Fruit fly (Drosophila melanogaster) whole organism, embryonic: ENCODE measurements around the gene sti.

Experiments
- Asciz ChIP-seq: fragments of 200-800 bp; sonication (Bioruptor generic); optimal IDR thresholded peaks from 2 replicates; lab custom pipeline; 2017; ENCODE audit warnings: missing biosample characterization, mild to moderate bottlenecking, missing genetic modification characterization, missing genetic modification reagents
- Atf3 ChIP-seq: fragments of 200-800 bp; sonication (Bioruptor generic); optimal IDR thresholded peaks from 3 replicates; lab custom pipeline; 2016; ENCODE audit warnings: missing biosample characterization, missing genetic modification characterization
- B-H1 ChIP-seq: fragments of 200-800 bp; sonication (Bioruptor generic); IDR thresholded peaks from 3 replicates; pipeline ENCODE4 v1.3.6; 2022; ENCODE audit warnings: missing biosample characterization, missing genetic modification characterization
- BtbVII ChIP-seq: fragments of 200-800 bp; sonication (Bioruptor generic); optimal IDR thresholded peaks from 3 replicates; lab custom pipeline; 2017; ENCODE audit warnings: missing biosample characterization, mild to moderate bottlenecking, missing genetic modification characterization
- CG10462 ChIP-seq: fragments of 200-800 bp; sonication (Bioruptor generic); optimal IDR thresholded peaks from 2 replicates; lab custom pipeline; 2016; ENCODE audit warnings: missing biosample characterization, missing genetic modification characterization
- CG11085 ChIP-seq: fragments of 200-800 bp; sonication (Bioruptor generic); IDR thresholded peaks from 2 replicates; pipeline ENCODE4 v1.3.6; 2022; ENCODE audit warnings: missing biosample characterization, missing genetic modification characterization
- CG11504 ChIP-seq: fragments of 200-800 bp; sonication (Bioruptor generic); optimal IDR thresholded peaks from 3 replicates; lab custom pipeline; 2019; ENCODE audit warnings: missing biosample characterization, mild to moderate bottlenecking, missing genetic modification characterization, moderate library complexity
- CG12391 ChIP-seq: fragments of 200-800 bp; sonication (Bioruptor generic); optimal IDR thresholded peaks from 3 replicates; lab custom pipeline; 2018; ENCODE audit warnings: missing biosample characterization, mild to moderate bottlenecking, missing genetic modification characterization, moderate library complexity
- CG12659 ChIP-seq: fragments of 200-800 bp; sonication (Bioruptor generic); optimal IDR thresholded peaks from 3 replicates; lab custom pipeline; 2017; ENCODE audit warnings: mild to moderate bottlenecking, missing biosample characterization, missing genetic modification reagents, missing genetic modification characterization
- CG13287 ChIP-seq: fragments of 200-800 bp; sonication (Bioruptor generic); IDR thresholded peaks from 2 replicates; pipeline ENCODE4 v1.3.6; 2022; ENCODE audit warnings: missing biosample characterization, missing genetic modification characterization; ENCODE audit not compliant: partially characterized antibody
- CG13296 ChIP-seq: fragments of 200-800 bp; sonication (Bioruptor generic); optimal IDR thresholded peaks from 3 replicates; lab custom pipeline; 2018; ENCODE audit warnings: missing biosample characterization, mild to moderate bottlenecking, missing genetic modification characterization
- CG15073 ChIP-seq: fragments of 200-800 bp; sonication (Bioruptor generic); optimal IDR thresholded peaks from 2 replicates; lab custom pipeline; 2016; ENCODE audit warnings: missing biosample characterization, missing genetic modification characterization
- CG2199 ChIP-seq: fragments of 200-800 bp; sonication (Bioruptor generic); IDR thresholded peaks from 3 replicates; pipeline ENCODE4 v1.3.6; 2022; ENCODE audit warnings: missing biosample characterization, missing genetic modification characterization
- CG32532 ChIP-seq: fragments of 200-800 bp; sonication (Bioruptor generic); IDR thresholded peaks from 2 replicates; pipeline ENCODE4 v1.3.6; 2022; ENCODE audit warnings: missing biosample characterization, missing genetic modification characterization
- CG34376 ChIP-seq: fragments of 200-800 bp; sonication (Bioruptor generic); optimal IDR thresholded peaks from 2 replicates; lab custom pipeline; 2018; ENCODE audit warnings: missing biosample characterization, mild to moderate bottlenecking, missing genetic modification characterization
- CG3995 ChIP-seq: fragments of 200-800 bp; sonication (Bioruptor generic); optimal IDR thresholded peaks from 3 replicates; lab custom pipeline; 2016; ENCODE audit warnings: missing biosample characterization, missing genetic modification characterization
- CG6813 ChIP-seq: fragments of 200-800 bp; sonication (Bioruptor generic); optimal IDR thresholded peaks from 2 replicates; lab custom pipeline; 2017; ENCODE audit warnings: missing biosample characterization, missing genetic modification characterization, mild to moderate bottlenecking, moderate library complexity, missing genetic modification reagents
- CG6854 ChIP-seq: fragments of 200-800 bp; sonication (Bioruptor generic); optimal IDR thresholded peaks from 3 replicates; lab custom pipeline; 2017; ENCODE audit warnings: missing biosample characterization, mild to moderate bottlenecking, missing genetic modification characterization
- CG8290 ChIP-seq, 3 experiments: fragments of 200-800 bp; sonication (Bioruptor generic); optimal IDR thresholded peaks; 2 replicates each; lab custom pipeline; 2016 to 2019; ENCODE audit warnings: missing biosample characterization in 3 of 3, missing genetic modification characterization in 3 of 3, mild to moderate bottlenecking in 2 of 3, moderate library complexity in 1 of 3
- CG9437 ChIP-seq: fragments of 200-800 bp; sonication (Bioruptor generic); optimal IDR thresholded peaks from 2 replicates; lab custom pipeline; 2018; ENCODE audit warnings: missing biosample characterization, mild to moderate bottlenecking, missing genetic modification characterization
- Doc3 ChIP-seq: fragments of 200-800 bp; sonication (Bioruptor generic); IDR thresholded peaks from 3 replicates; pipeline ENCODE4 v1.3.6; 2022; ENCODE audit warnings: missing biosample characterization, missing genetic modification characterization; ENCODE audit not compliant: partially characterized antibody
- Drgx ChIP-seq: fragments of 200-800 bp; sonication (Bioruptor generic); IDR thresholded peaks from 2 replicates; pipeline ENCODE4 v1.3.6; 2022; ENCODE audit warnings: missing biosample characterization, missing genetic modification characterization
- ERR ChIP-seq: fragments of 200-800 bp; sonication (Bioruptor generic); optimal IDR thresholded peaks from 2 replicates; lab custom pipeline; 2016; ENCODE audit warnings: missing biosample characterization, missing genetic modification characterization
- HHEX ChIP-seq: fragments of 200-800 bp; sonication (Bioruptor generic); optimal IDR thresholded peaks from 3 replicates; lab custom pipeline; 2017; ENCODE audit warnings: missing biosample characterization, mild to moderate bottlenecking, missing genetic modification characterization, missing genetic modification reagents
- HLH4C ChIP-seq: fragments of 200-800 bp; sonication (Bioruptor generic); IDR thresholded peaks from 3 replicates; pipeline ENCODE4 v1.3.6; 2022; ENCODE audit warnings: missing biosample characterization, missing genetic modification characterization; ENCODE audit not compliant: partially characterized antibody
- Hmr ChIP-seq: fragments of 200-800 bp; sonication (Bioruptor generic); optimal IDR thresholded peaks from 3 replicates; lab custom pipeline; 2017; ENCODE audit warnings: mild to moderate bottlenecking, missing biosample characterization, missing genetic modification reagents, missing genetic modification characterization
- MESR4 ChIP-seq: fragments of 200-800 bp; sonication (Bioruptor generic); optimal IDR thresholded peaks from 2 replicates; lab custom pipeline; 2018; ENCODE audit warnings: missing biosample characterization, mild to moderate bottlenecking, missing genetic modification characterization, moderate library complexity
- Max ChIP-seq: fragments of 200-800 bp; sonication (Bioruptor generic); optimal IDR thresholded peaks from 2 replicates; lab custom pipeline; 2016; ENCODE audit warnings: missing biosample characterization, mild to moderate bottlenecking, missing genetic modification characterization
- Mrtf ChIP-seq: fragments of 200-800 bp; sonication (Bioruptor generic); IDR thresholded peaks from 3 replicates; pipeline ENCODE4 v1.3.6; 2022; ENCODE audit warnings: missing biosample characterization, missing genetic modification characterization
- Myb ChIP-seq: fragments of 200-800 bp; sonication (Bioruptor generic); optimal IDR thresholded peaks from 2 replicates; lab custom pipeline; 2016; ENCODE audit warnings: missing biosample characterization, missing genetic modification characterization
- Oli ChIP-seq: fragments of 200-800 bp; sonication (Bioruptor generic); optimal IDR thresholded peaks from 2 replicates; lab custom pipeline; 2018; ENCODE audit warnings: missing biosample characterization, mild to moderate bottlenecking, missing genetic modification characterization, moderate library complexity
- Side ChIP-seq: fragments of 200-800 bp; sonication (Bioruptor generic); optimal IDR thresholded peaks from 2 replicates; lab custom pipeline; 2016; ENCODE audit warnings: missing biosample characterization, missing genetic modification characterization
- Xbp1 ChIP-seq: fragments of 200-800 bp; sonication (Bioruptor generic); optimal IDR thresholded peaks from 3 replicates; lab custom pipeline; 2016; ENCODE audit warnings: missing biosample characterization, mild to moderate bottlenecking, missing genetic modification characterization
- ab ChIP-seq: fragments of 200-800 bp; sonication (Bioruptor generic); optimal IDR thresholded peaks from 2 replicates; lab custom pipeline; 2016; ENCODE audit warnings: missing biosample characterization, missing genetic modification characterization
- al ChIP-seq: fragments of 200-800 bp; sonication (Bioruptor generic); IDR thresholded peaks from 2 replicates; pipeline ENCODE4 v1.3.6; 2022; ENCODE audit warnings: missing biosample characterization, missing genetic modification characterization
- aop ChIP-seq: fragments of 200-800 bp; sonication (Bioruptor generic); IDR thresholded peaks from 2 replicates; pipeline ENCODE4 v1.3.6; 2022; ENCODE audit warnings: missing biosample characterization, missing genetic modification characterization
- gro ChIP-seq: fragments of 200-800 bp; sonication (Bioruptor generic); optimal IDR thresholded peaks from 2 replicates; lab custom pipeline; 2016; ENCODE audit warnings: missing biosample characterization, missing genetic modification characterization
- insv ChIP-seq, 2 experiments: fragments of 200-800 bp; sonication (Bioruptor generic); optimal IDR thresholded peaks; 3 replicates each; lab custom pipeline; 2016 to 2018; ENCODE audit warnings: missing biosample characterization in 2 of 2, missing genetic modification characterization in 2 of 2
- inv ChIP-seq: fragments of 200-800 bp; sonication (Bioruptor generic); IDR thresholded peaks from 2 replicates; pipeline ENCODE4 v1.3.6; 2022; ENCODE audit warnings: missing biosample characterization, missing genetic modification characterization; ENCODE audit not compliant: partially characterized antibody
- klu ChIP-seq: fragments of 200-800 bp; sonication (Bioruptor generic); IDR thresholded peaks from 2 replicates; pipeline ENCODE4 v1.3.6; 2022; ENCODE audit warnings: missing biosample characterization, missing genetic modification characterization
- nerfin-2 ChIP-seq: fragments of 200-800 bp; sonication (Bioruptor generic); IDR thresholded peaks from 2 replicates; pipeline ENCODE4 v1.3.6; 2022; ENCODE audit warnings: missing biosample characterization, missing genetic modification characterization; ENCODE audit not compliant: partially characterized antibody
- odd ChIP-seq: fragments of 200-800 bp; sonication (Bioruptor generic); optimal IDR thresholded peaks from 2 replicates; lab custom pipeline; 2017; ENCODE audit warnings: missing biosample characterization, mild to moderate bottlenecking, missing genetic modification characterization
- pfk ChIP-seq: fragments of 200-800 bp; sonication (Bioruptor generic); optimal IDR thresholded peaks from 2 replicates; lab custom pipeline; 2018; ENCODE audit warnings: missing biosample characterization, mild to moderate bottlenecking, missing genetic modification characterization, moderate library complexity
- sens-2 ChIP-seq: fragments of 200-800 bp; sonication (Bioruptor generic); IDR thresholded peaks from 2 replicates; pipeline ENCODE4 v1.3.6; 2022; ENCODE audit warnings: missing biosample characterization, missing genetic modification characterization
- seq ChIP-seq: fragments of 200-800 bp; sonication (Bioruptor generic); IDR thresholded peaks from 2 replicates; pipeline ENCODE4 v1.3.6; 2022; ENCODE audit warnings: missing biosample characterization, missing genetic modification characterization
- slp2 ChIP-seq: fragments of 200-800 bp; sonication (Bioruptor generic); optimal IDR thresholded peaks from 2 replicates; lab custom pipeline; 2016; ENCODE audit warnings: missing biosample characterization, missing genetic modification characterization
- tio ChIP-seq: fragments of 200-800 bp; sonication (Bioruptor generic); optimal IDR thresholded peaks from 2 replicates; lab custom pipeline; 2017; ENCODE audit warnings: missing biosample characterization, missing genetic modification characterization, inconsistent platforms
- wdn ChIP-seq: fragments of 200-800 bp; sonication (Bioruptor generic); IDR thresholded peaks from 2 replicates; pipeline ENCODE4 v1.3.6; 2022; ENCODE audit warnings: missing biosample characterization, missing genetic modification characterization
- yki ChIP-seq: fragments of >200 bp; optimal IDR thresholded peaks from 3 replicates; lab custom pipeline; 2018
- zf30C ChIP-seq: fragments of 200-800 bp; sonication (Bioruptor generic); optimal IDR thresholded peaks from 3 replicates; lab custom pipeline; 2018; ENCODE audit warnings: missing biosample characterization, mild to moderate bottlenecking, missing genetic modification characterization

Gene sti

DNA sequence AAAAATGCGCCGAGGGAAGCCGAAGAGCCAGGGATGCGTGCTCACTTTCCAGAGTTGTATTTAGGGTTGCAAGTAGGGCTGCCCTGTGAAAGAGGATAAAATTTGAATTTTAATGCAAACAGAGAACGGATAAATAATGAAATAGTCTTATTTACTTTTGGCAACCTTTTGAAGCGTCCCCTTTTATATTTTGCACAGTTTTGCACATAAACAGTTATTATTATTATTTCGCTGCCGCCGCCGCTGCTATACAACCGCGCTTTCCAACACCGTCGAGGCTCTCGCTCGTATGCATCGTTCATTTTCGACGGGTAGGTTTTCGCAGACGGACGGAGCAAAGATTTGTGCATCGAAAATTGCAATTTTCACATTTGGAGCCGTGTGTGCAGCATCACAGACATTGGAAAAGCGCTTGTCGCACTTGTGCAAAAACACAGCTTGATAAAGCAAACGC, at the start of gene sti, which contains the start of gene tral (continued):
- TF ChIP-seq BtbVII (GFP tag; lab: Kevin White, UChicago) (peak; percentile 61), CG11085 (GFP tag; lab: Robert Waterston, UW) (peak; percentile 81), CG11504 (tag; lab: Kevin White, UChicago) (no peak), Drgx (GFP tag; lab: Robert Waterston, UW) (peak; percentile 49), CG8290 (GFP tag; optimal IDR thresholded peaks at IDR 0.05; lab: Kevin White, UChicago) (peak; percentile 84), CG8290 (tag; optimal IDR thresholded peaks at IDR 0.05; lab: Kevin White, UChicago) (peak; percentile 54 to 75), Atf3 (GFP tag; lab: Kevin White, UChicago) (peak; percentile 90), Max (GFP tag; lab: Kevin White, UChicago) (peak; percentile 88), al (GFP tag; lab: Robert Waterston, UW) (peak; percentile 81), CG3995 (peak; percentile 66), ERR (GFP tag; lab: Kevin White, UChicago) (peak; percentile 86), HHEX (GFP tag; lab: Kevin White, UChicago) (peak; percentile 79), Doc3 (no peak), wdn (GFP tag; lab: Robert Waterston, UW) (peak; percentile 64), klu (GFP tag; lab: Robert Waterston, UW) (peak; percentile 72), CG2199 (GFP tag; lab: Robert Waterston, UW) (no peak), CG12659 (GFP tag; lab: Kevin White, UChicago) (peak; percentile 92), insv (GFP tag; optimal IDR thresholded peaks at IDR 0.05; lab: Kevin White, UChicago) (peak in 1 of 2 experiments; percentile 74), HLH4C (GFP tag; lab: Robert Waterston, UW) (no peak), yki (lab: Kevin White, UChicago) (no peak), slp2 (GFP tag; lab: Kevin White, UChicago) (peak; percentile 90), Hmr (GFP tag; lab: Kevin White, UChicago) (peak; percentile 90), CG34376 (GFP tag; lab: Kevin White, UChicago) (peak; percentile 92), B-H1 (GFP tag; lab: Robert Waterston, UW) (peak; percentile 76), inv (no peak), CG32532 (GFP tag; lab: Robert Waterston, UW) (peak; percentile 89), aop (GFP tag; lab: Robert Waterston, UW) (0 out of 2 replicates have a peak, but pooled peaks have one; percentile 20), CG12391 (tag; lab: Kevin White, UChicago) (peak; percentile 90), odd (peak; percentile 59), ab (GFP tag; lab: Kevin White, UChicago) (peak; percentile 83), MESR4 (peak; percentile 86), CG15073 (GFP tag; lab: Kevin White, UChicago) (no peak), CG13287 (GFP tag; lab: Robert Waterston, UW) (peak; percentile 44; the same call in 1 of the 2 replicates), CG10462 (peak; percentile 85), CG6813 (peak; percentile 72), gro (GFP tag; lab: Kevin White, UChicago) (peak; percentile 95), Xbp1 (GFP tag; lab: Kevin White, UChicago) (peak; percentile 94), CG13296 (peak; percentile 72), pfk (GFP tag; lab: Kevin White, UChicago) (peak; percentile 54), Mrtf (peak; percentile 80), Asciz (GFP tag; lab: Kevin White, UChicago) (peak; percentile 40), nerfin-2 (GFP tag; lab: Robert Waterston, UW) (0 out of 2 replicates have a peak, but pooled peaks have one; percentile 31), CG6854 (GFP tag; lab: Kevin White, UChicago) (peak; percentile 58), Oli (tag; lab: Kevin White, UChicago) (peak; percentile 55), CG9437 (GFP tag; lab: Kevin White, UChicago) (peak; percentile 61), zf30C (GFP tag; lab: Kevin White, UChicago) (peak; percentile 18), sens-2 (peak; percentile 21; the same call in 1 of the 2 replicates), Side (GFP tag; lab: Kevin White, UChicago) (peak; percentile 94), seq (GFP tag; lab: Robert Waterston, UW) (peak; percentile 86), tio (GFP tag; lab: Kevin White, UChicago) (no peak), Myb (GFP tag; lab: Kevin White, UChicago) (peak; percentile 93)
